Worm (Caenorhabditis elegans) whole organism, early embryonic: ENCODE measurements around the gene ark-1.

ENCODE experiments used
- B0310.2 ChIP-seq: sonication (generic microtip); optimal IDR thresholded peaks from 2 replicates; lab custom pipeline; 2016; ENCODE audit warnings: mild to moderate bottlenecking, missing genetic modification characterization, missing compliant biosample characterization
- F13C5.2 ChIP-seq: sonication (generic microtip); optimal IDR thresholded peaks from 2 replicates; lab custom pipeline; 2017; ENCODE audit warnings: mild to moderate bottlenecking, missing genetic modification characterization, inconsistent platforms, missing compliant biosample characterization
- aly-1 ChIP-seq: sonication (generic microtip); optimal IDR thresholded peaks from 2 replicates; lab custom pipeline; 2016; ENCODE audit warnings: missing genetic modification characterization, missing compliant biosample characterization
- ama-1 ChIP-seq: fragments of 150-350 bp; optimal IDR thresholded peaks from 2 replicates; lab custom pipeline; 2014
- ceh-13 ChIP-seq: fragments of 200-800 bp; sonication (Bioruptor generic); optimal IDR thresholded peaks from 2 replicates; lab custom pipeline; 2018; ENCODE audit warnings: mild to moderate bottlenecking, missing genetic modification characterization, missing compliant biosample characterization
- ceh-36 ChIP-seq: sonication (generic microtip); optimal IDR thresholded peaks from 2 replicates; lab custom pipeline; 2016; ENCODE audit warnings: missing genetic modification characterization, inconsistent platforms, missing compliant biosample characterization
- ets-7 ChIP-seq: sonication (generic microtip); optimal IDR thresholded peaks from 2 replicates; lab custom pipeline; 2016; ENCODE audit warnings: missing genotype, missing genetic modification characterization, missing compliant biosample characterization
- flt-1 ChIP-seq: fragments of 200-800 bp; sonication (Bioruptor generic); IDR thresholded peaks from 2 replicates; pipeline ENCODE4 v1.3.6; 2022; ENCODE audit warnings: missing genetic modification characterization, missing compliant biosample characterization
- hmbx-1 ChIP-seq: sonication (generic microtip); optimal IDR thresholded peaks from 2 replicates; lab custom pipeline; 2016; ENCODE audit warnings: mild to moderate bottlenecking, missing genetic modification characterization, missing compliant biosample characterization
- hmg-4 ChIP-seq: fragments of 200-800 bp; sonication (Bioruptor generic); optimal IDR thresholded peaks from 2 replicates; lab custom pipeline; 2018; ENCODE audit warnings: mild to moderate bottlenecking, missing genetic modification characterization, missing compliant biosample characterization
- hnd-1 ChIP-seq: sonication (generic microtip); optimal IDR thresholded peaks from 2 replicates; lab custom pipeline; 2016; ENCODE audit warnings: missing genetic modification characterization, missing compliant biosample characterization
- pes-1 ChIP-seq: fragments of 200-800 bp; sonication (Bioruptor generic); IDR thresholded peaks from 2 replicates; pipeline ENCODE4 v1.3.6; 2022; ENCODE audit warnings: missing genetic modification reagents, missing genetic modification characterization, missing compliant biosample characterization
- scrt-1 ChIP-seq: fragments of 200-800 bp; sonication (Bioruptor generic); IDR thresholded peaks from 2 replicates; pipeline ENCODE4 v1.3.6; 2022; ENCODE audit warnings: missing genetic modification characterization, missing compliant biosample characterization
- sea-1 ChIP-seq: fragments of 200-800 bp; sonication (Bioruptor generic); conservative IDR thresholded peaks from 2 replicates; pipeline ENCODE4 v1.3.6; 2022; ENCODE audit warnings: missing genetic modification characterization, missing compliant biosample characterization
- tbx-11 ChIP-seq: fragments of 200-800 bp; sonication (Bioruptor generic); IDR thresholded peaks from 2 replicates; pipeline ENCODE4 v1.3.6; 2022; ENCODE audit warnings: missing genetic modification characterization, missing compliant biosample characterization
- tbx-37 ChIP-seq: fragments of 200-800 bp; sonication (Bioruptor generic); conservative IDR thresholded peaks from 2 replicates; pipeline ENCODE4 v1.3.6; 2022; ENCODE audit warnings: missing genetic modification reagents, missing genetic modification characterization, missing compliant biosample characterization
- tra-4 ChIP-seq: sonication (generic microtip); optimal IDR thresholded peaks from 2 replicates; lab custom pipeline; 2017; ENCODE audit warnings: missing genetic modification characterization, missing compliant biosample characterization

ark-1 gene

DNA sequence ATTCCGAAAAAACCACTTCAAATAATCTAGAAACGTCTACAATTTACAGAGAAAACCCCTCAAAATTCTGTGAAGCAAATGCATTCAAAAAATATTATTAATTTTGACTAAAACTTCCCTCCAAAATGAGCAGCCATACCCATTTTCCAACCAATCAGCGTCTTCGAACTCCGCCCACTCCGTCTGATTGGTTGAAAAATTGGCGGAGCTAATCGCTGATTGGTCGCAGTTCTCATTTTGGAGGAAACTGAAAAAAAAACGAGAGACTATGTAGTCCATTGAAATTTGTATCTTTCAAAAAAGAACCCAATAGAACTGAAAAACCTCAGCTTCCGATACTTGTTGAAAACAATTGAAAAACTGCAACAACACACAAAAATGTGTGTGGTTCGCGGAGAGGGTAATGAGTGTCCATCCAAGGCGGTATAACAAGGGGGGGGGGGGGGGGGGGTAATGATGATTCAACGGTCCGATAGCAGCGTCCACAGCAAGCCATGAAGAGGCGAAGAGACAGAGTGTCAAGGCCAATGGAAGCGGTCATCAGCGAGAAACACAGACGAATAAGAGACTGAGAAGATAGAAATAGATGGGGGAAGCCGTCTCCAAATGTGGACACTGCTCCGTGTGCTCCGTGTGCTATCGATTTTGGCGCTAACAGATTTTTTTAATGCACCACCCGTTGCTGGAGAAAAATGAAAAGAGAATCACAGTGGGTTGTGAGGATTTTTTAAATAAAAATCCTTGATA lies 13.7 kb downstream of the ark-1 start:
- peak; percentile 81 for TF ChIP-seq hmg-4 (GFP tag; lab: Kevin White, UChicago)
- no peak for TF ChIP-seq F13C5.2 (tag; lab: Kevin White, UChicago)
- TF ChIP-seq tbx-37: no peak
- TF ChIP-seq pes-1: no peak; the same call in 1 of the 2 replicates
- TF ChIP-seq ceh-36: peak; percentile 49

DNA sequence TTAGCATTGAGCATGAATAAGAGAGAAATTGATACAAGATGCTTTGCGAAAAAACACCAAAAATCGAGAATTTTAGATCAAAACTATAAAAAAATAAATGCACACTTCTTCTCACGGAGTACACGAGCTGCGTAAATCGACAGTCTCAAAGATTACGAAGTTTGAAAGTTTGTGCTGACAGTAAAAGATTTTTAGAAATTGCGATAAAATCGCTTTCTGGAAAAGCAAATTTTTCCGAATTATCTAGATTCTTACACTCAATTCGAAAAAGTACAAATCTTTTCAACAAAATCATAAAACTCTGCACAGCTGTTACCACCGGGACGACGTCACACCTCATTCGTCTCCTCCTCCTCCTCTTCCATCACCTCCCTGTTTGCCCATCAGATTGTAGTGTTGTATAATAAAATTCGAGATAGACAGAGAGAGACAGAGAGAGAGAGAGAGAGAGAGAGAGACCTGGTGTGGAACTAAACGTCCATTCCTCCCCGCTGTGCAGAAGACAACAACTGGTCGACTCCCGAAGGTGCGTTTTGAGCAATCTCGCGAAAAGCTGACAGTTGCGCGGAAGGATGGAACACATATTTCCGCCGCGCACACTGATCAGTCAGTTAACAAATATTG lies 15.6 kb downstream of the ark-1 start:
- no peak for TF ChIP-seq flt-1
- TF ChIP-seq hmg-4 (GFP tag; lab: Kevin White, UChicago): peak; percentile 40

DNA sequence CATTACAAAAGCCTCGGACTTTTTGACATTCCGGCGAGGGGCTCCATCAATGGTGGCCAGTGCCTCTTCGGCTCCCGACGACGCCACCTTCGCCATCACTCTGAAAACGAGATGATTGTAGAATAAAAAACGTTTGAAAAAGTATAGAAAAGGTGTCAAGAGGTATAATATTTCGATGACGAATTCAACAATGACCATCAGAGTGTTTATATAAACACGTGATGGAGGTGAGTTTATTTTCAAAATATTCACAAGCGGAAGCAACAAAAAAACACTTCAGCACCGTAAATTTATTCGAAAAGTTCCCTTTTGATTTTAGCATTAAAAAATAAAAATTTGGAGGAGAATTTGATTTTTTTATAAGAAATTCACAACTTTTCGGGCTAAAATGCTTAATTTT lies 16.2 kb downstream of the ark-1 start, which contains the start of gene efa-6:
Gene efa-6 (minus strand): TSS at position 101 of the 400 bp plus-strand sequence.
- TF ChIP-seq tbx-37 (no peak), hnd-1 (tag; lab: Kevin White, UChicago) (no peak), B0310.2 (tag; lab: Kevin White, UChicago) (no peak), aly-1 (tag; lab: Kevin White, UChicago) (no peak), F13C5.2 (tag; lab: Kevin White, UChicago) (no peak), ama-1 (lab: Kevin White, UChicago) (no peak), pes-1 (no peak), tra-4 (no peak)

DNA sequence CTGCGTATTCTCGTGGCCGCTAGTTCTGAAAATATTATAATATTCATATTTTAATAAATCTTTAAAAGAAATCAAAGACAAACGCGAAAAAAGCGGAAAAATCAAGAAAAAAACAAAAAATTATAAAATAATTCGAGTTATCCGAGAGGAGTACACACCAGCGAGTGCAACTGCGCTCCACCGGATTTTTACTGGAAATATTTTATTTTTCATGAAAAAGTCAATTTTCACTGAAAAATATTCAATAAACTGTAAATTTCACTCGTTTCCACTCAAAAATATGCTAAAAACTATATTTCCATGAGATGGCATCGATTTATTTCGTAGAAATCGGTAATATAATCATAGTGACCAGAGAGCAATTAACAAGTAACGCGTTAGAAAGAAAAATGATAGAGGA lies 25.4 kb downstream of the ark-1 start, which contains the start of gene Y55D9A.2:
Gene Y55D9A.2 (minus strand): TSS at position 31 of the 400 bp plus-strand sequence.
- TF ChIP-seq ama-1 (lab: Kevin White, UChicago) (no peak), hmbx-1 (tag; lab: Kevin White, UChicago) (peak; percentile 36)

DNA sequence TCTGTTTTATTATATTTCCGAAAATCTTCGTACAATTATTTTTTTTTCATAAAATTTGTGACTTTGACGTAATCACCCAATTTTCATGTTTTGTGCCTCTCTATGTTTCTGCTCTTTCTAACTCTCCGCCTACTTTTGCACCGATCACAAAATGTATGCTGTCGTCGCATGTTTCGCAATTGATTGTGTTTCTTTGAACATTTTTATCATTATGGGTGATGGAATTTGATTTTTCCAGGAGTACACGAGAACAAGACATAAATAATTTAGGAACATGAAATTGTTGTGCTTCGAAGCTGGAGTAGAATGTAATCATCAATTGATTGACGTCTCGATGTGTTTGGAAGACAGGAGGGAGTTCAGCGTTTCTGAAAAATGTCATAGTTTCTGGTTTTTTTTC lies 29.9 kb downstream of the ark-1 start:
- TF ChIP-seq aly-1 (tag; lab: Kevin White, UChicago) (no peak), hmbx-1 (tag; lab: Kevin White, UChicago) (no peak), tbx-11 (GFP tag; lab: Robert Waterston, UW) (no peak), ama-1 (lab: Kevin White, UChicago) (no peak), pes-1 (no peak), scrt-1 (no peak), tbx-37 (no peak)

DNA sequence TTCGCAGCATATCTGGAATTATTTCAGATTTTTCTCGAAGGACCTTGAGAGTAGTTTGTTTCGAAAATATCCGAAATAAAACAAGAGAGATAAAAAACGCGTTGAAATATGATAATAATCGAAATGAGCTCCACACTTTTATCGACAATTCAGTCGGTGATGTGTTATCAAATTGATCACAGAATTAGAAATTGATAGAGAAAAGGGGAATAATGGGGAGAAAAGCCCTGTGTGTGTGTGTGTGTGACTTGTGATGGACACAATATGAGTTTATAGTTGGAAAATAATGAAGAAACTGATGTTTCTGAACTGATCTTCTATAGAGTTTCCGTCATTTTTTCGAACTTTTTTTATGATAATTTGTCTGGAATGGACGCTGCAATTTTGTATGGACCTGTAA lies 31.7 kb downstream of the ark-1 start, which contains the start of gene pgp-1:
Gene pgp-1 (minus strand): TSS at position 12 of the 400 bp plus-strand sequence.
- TF ChIP-seq F13C5.2 (tag; lab: Kevin White, UChicago) (no peak), scrt-1 (no peak), sea-1 (no peak), ama-1 (lab: Kevin White, UChicago) (no peak), tbx-11 (GFP tag; lab: Robert Waterston, UW) (no peak), B0310.2 (tag; lab: Kevin White, UChicago) (no peak), aly-1 (tag; lab: Kevin White, UChicago) (no peak), hmg-4 (GFP tag; lab: Kevin White, UChicago) (no peak), ceh-13 (GFP tag; lab: Kevin White, UChicago) (no peak), hnd-1 (tag; lab: Kevin White, UChicago) (no peak), ceh-36 (no peak), hmbx-1 (tag; lab: Kevin White, UChicago) (no peak), tbx-37 (no peak), ets-7 (tag; lab: Kevin White, UChicago) (no peak), tra-4 (no peak), pes-1 (no peak)

DNA sequence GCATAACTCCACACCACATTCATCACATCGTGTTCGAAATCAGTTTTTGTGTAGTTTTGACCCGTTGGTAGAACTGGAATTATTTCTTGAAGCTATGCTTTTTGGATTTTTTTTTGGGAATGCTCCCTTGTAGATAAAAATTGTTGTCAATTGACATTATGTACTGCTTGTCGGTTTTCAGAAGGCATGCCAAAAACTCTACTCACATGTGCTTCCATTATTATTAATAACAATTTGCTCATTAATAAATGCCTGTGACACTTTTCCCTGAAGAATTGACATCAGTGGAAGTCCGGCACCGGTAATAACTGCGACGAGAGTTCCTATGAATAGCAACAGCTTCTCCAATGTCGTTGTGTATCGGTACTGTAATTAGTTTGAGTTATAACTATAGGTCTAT lies 33.9 kb downstream of the ark-1 start:
- TF ChIP-seq ets-7 (tag; lab: Kevin White, UChicago): no peak
- TF ChIP-seq aly-1 (tag; lab: Kevin White, UChicago): no peak
- TF ChIP-seq scrt-1: no peak
- no peak for TF ChIP-seq tbx-37
- no peak for TF ChIP-seq F13C5.2 (tag; lab: Kevin White, UChicago)
- no peak for TF ChIP-seq hmbx-1 (tag; lab: Kevin White, UChicago)
- TF ChIP-seq tra-4: no peak
- no peak for TF ChIP-seq pes-1
- no peak for TF ChIP-seq ama-1 (lab: Kevin White, UChicago)
- no peak for TF ChIP-seq ceh-13 (GFP tag; lab: Kevin White, UChicago)
- TF ChIP-seq tbx-11 (GFP tag; lab: Robert Waterston, UW): no peak
- TF ChIP-seq sea-1: no peak
- TF ChIP-seq flt-1: no peak
- no peak for TF ChIP-seq ceh-36
- TF ChIP-seq hnd-1 (tag; lab: Kevin White, UChicago): no peak
- no peak for TF ChIP-seq hmg-4 (GFP tag; lab: Kevin White, UChicago)
- no peak for TF ChIP-seq B0310.2 (tag; lab: Kevin White, UChicago)

DNA sequence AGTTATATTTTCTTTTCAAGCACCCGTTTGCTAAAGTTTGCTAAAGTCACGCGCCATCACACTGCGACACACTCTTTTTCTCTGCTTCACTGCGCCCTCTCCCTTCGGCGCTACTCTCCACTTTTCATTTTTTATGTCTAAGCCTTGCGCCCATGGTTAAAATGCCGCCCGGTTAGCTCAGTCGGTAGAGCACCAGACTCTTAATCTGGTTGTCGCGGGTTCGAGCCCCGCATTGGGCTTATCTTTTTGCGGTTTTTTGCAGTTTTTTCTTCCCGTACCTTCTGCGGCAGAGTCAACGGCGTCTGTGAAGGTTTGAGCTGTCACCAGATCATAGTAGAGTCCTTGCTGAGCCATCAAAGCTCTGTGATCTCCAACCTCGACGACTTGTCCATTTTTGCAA lies 36.2 kb downstream of the ark-1 start:
- TF ChIP-seq sea-1 (peak; percentile 78), ceh-13 (GFP tag; lab: Kevin White, UChicago) (peak; percentile 21), F13C5.2 (tag; lab: Kevin White, UChicago) (peak; percentile 48), pes-1 (no peak; the same call in none of the 2 replicates), scrt-1 (peak; percentile 73), hmg-4 (GFP tag; lab: Kevin White, UChicago) (peak; percentile 55), tbx-37 (peak; percentile 67), flt-1 (peak; percentile 52; the same call in 1 of the 2 replicates), aly-1 (tag; lab: Kevin White, UChicago) (no peak), ets-7 (tag; lab: Kevin White, UChicago) (peak; percentile 19), tbx-11 (GFP tag; lab: Robert Waterston, UW) (peak; percentile 83), tra-4 (no peak), ceh-36 (peak; percentile 66), ama-1 (lab: Kevin White, UChicago) (no peak), hnd-1 (tag; lab: Kevin White, UChicago) (peak; percentile 49), hmbx-1 (tag; lab: Kevin White, UChicago) (no peak), B0310.2 (tag; lab: Kevin White, UChicago) (no peak)
